Worm (Caenorhabditis elegans) whole organism, L1 larva: ENCODE measurements around the gene lec-2.

Experiments used
- dpl-1 ChIP-seq, 3 experiments: fragments of 150-350 bp in 2 of 3; sonication (generic microtip) in 1 of 3; optimal IDR thresholded peaks; 2 replicates each; lab custom pipeline; 2014 to 2017; ENCODE audit warnings: missing biosample characterization in 3 of 3, missing genetic modification characterization in 3 of 3, missing genetic modification reagents in 3 of 3
- lin-13 ChIP-seq: fragments of 150-350 bp; optimal IDR thresholded peaks from 2 replicates; lab custom pipeline; 2014; ENCODE audit warnings: missing biosample characterization, missing genetic modification reagents, missing genetic modification characterization
- mdl-1 ChIP-seq, 2 experiments: fragments of 150-350 bp; optimal IDR thresholded peaks; 2 replicates each; lab custom pipeline; 2014 to 2017; ENCODE audit warnings: missing biosample characterization in 2 of 2, missing genetic modification characterization in 2 of 2, inconsistent platforms in 1 of 2
- snu-23 ChIP-seq: sonication (generic microtip); optimal IDR thresholded peaks from 2 replicates; lab custom pipeline; 2016; ENCODE audit warnings: missing genetic modification characterization, missing compliant biosample characterization
- sptf-1 ChIP-seq: fragments of 150-350 bp; optimal IDR thresholded peaks from 2 replicates; lab custom pipeline; 2014; ENCODE audit warnings: missing biosample characterization, missing genetic modification characterization

DNA sequence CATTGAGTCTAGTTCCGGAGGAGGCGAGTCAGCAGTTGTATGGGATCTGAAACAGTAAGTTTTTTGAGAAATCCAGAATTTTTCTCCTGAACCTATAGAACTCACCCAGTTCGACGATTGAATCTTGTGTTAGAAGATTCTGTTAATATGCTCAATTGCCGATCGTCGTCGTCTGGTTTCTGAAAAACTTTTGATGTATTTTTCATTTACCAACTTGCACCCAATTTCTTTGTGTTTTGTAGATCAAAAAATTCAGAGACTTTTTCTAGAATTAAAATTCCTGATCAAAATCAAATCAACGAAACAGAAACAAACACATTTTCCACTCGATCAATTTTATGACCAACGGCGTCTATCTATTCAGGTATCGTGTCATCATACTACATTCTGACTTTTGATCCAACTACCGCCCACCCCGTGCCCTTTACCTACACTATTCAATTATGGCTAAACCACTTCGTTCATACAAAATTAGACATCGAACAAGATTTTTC is 40.6 kb upstream of the lec-2 start, which contains the start of gene C18D1.2:
- TF ChIP-seq sptf-1 (tag; lab: Kevin White, UChicago) (no peak), snu-23 (no peak), lin-13 (GFP tag; lab: Kevin White, UChicago) (no peak), dpl-1 (GFP tag; optimal IDR thresholded peaks at IDR 0.05; lab: Kevin White, UChicago) (no peak), mdl-1 (tag; optimal IDR thresholded peaks at IDR 0.05; lab: Kevin White, UChicago) (no peak)
